Fruit fly (Drosophila melanogaster): Measurements from ENCODE around the gene CG34279.

Gene CG34279

DNA sequence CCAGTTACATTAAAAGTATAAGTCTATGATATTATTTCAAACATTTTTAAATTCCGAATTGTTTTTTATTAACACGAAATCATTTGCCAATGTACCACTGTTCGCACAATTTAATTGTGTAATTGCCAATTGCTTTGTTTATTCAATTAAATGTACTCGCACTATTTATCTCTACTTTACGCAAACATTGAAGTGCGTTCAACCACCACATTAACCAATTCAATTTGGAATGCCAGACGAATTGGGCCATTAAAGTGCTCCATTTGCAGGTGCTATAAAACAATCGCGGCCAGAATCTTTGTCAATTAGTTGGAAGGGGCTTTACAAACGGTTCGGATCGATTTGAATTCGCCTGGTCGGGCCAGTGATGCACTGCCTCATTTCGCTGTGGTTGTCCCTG is 7.7 kb upstream of the CG34279 start, which contains the start of gene CG5863:
Gene CG5863 (plus strand): TSS at position 301 of the 400 bp plus-strand sequence.
- no peak for TF ChIP-seq noc (tag; optimal IDR thresholded peaks at IDR 0.05)

DNA sequence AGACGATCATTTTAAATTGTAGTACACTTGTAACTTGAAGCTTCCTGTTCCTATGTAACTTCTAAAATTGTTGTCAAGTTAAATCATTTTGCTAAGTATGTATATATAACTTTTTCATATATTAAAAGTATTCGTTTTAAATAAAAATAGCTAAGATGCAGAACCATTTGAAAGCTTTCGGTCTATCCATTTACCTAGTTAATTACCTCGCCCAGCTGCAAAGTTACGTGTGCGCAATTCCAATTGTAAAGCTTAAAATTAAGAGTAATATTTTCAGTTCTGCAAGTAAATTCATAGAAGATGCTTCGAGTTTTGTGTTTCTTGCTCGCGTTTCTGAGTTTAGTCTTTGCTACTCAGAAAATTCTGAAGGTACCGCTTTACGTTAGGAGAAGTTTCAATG is 6.2 kb upstream of the CG34279 start, which contains the start of gene CG5860:
Gene CG5860 (plus strand): TSS at position 301 of the 400 bp plus-strand sequence.
- TF ChIP-seq noc (tag; optimal IDR thresholded peaks at IDR 0.05): no peak

DNA sequence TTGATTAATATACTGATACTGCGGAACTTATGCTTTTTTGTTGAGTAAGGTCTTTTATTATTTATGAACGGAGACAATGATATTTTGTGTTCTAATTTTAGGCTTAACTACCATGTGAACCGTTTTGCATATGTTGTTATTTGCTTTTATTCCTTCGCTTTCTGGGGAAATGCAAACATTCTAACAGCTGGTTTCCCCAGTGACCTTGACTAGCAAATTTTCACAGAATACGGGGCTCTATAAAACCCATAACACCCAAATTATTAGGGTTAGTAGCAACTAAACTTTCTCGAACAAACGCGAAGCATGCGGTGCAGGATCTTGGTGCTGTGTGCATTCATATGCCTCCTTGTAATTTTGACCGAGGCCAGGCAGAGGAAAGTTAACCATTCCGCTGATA is 4.5 kb upstream of the CG34279 start, which contains the start of gene CG17283:
Gene CG17283 (plus strand): TSS at position 301 of the 400 bp plus-strand sequence.
- no peak for TF ChIP-seq noc (tag; optimal IDR thresholded peaks at IDR 0.05)

dm6 chr3R:17406411-17406810 is 3.3 kb upstream of the CG34279 start, which contains the start of the genes CG42824 and CG42798:
Gene CG42824, minus strand, starts transcription at chr3R:17406511.
Gene CG42798, plus strand, starts transcription at chr3R:17406678.
- TF ChIP-seq noc (tag; optimal IDR thresholded peaks at IDR 0.05): no peak

DNA sequence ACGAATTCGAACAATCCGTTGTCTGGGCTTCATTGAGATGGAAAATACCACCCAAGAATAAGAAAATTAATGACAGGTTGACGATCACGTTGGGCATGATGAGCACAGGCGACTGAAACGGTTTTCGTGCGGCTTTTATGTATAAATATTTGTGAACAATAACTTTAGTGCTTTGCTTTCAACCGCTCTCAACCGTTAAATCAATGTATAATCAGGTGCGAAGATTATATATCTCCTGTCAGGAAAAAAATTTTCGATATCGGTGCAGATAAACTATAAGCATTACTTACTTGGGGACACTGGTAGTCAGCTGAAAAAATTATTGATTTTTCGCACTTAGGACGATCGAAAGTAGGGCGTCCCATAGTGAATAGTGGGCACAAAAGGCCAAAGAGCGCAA is 1.9 kb upstream of the CG34279 start, which contains the start of gene CG42823:
Gene CG42823 (minus strand): TSS at position 101 of the 400 bp plus-strand sequence.
- no peak for TF ChIP-seq noc (tag; optimal IDR thresholded peaks at IDR 0.05)

DNA sequence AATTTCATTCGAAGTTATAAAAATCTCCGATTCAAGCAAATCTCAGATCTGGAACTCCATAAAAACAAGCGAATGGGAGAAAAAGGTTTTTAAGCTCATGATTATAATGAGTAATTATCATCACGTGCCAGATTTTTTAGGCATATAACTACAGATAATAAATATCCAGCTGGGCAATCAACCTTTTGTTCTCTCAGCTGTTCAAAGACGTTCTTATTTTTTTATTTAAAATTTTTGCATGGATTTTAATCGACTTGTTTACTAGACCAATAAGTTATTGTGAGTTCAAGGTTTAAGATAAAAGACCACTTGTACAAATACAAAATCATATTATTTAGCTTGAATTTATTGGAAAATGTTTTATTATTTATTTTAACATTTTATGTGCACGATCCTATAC is 1.1 kb upstream of the CG34279 start:
- peak; percentile 48 for TF ChIP-seq noc (tag; optimal IDR thresholded peaks at IDR 0.05)

DNA sequence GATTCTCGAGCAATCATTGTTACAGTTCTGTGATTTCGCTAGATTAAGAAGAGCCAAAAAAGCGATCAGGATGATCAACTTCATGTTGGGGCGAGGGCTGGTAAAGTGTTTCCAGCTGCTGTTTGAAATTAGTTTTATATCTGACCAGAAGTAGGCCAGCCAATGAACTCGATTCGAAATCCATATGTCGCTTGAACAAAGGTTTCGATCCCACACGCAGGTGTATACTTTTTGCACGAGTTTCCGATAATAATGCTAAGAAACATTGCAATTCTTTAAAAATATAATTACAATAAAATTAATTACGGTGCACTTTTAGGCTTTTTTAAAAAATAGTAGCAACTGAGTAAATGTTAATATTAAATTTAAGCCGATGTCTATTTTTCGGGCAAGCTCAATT is 530 bp upstream of the CG34279 start, which contains the start of gene CG34280:
Gene CG34280 (minus strand): TSS at position 101 of the 400 bp plus-strand sequence.
- TF ChIP-seq noc (tag; optimal IDR thresholded peaks at IDR 0.05): no peak

DNA sequence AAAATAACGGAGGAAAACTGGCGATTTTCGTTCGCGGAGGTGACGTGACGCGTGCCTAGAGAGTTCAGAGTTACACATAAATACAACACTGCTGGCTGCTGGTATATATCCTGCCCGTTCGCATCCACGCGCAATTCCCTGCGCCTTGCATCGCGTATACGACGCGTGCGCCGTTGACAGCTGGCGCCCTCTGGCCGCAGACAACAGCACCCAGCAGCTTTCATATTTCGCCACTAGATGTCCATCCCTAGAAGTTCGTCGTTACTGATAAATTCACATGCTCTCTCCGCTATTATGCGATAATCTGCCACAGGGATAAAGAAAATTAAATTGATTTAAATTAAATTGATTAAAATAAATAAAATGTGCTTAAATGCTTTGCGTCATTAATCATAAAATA is 654 bp downstream of the CG34279 start, which contains the start of gene Sur-8:
Gene Sur-8 (minus strand): TSS at position 82 of the 400 bp plus-strand sequence.
- TF ChIP-seq noc (tag; optimal IDR thresholded peaks at IDR 0.05): no peak

dm6 chr3R:17401289-17401752 is 1.8 kb downstream of the CG34279 start:
- TF ChIP-seq noc (tag; optimal IDR thresholded peaks at IDR 0.05): no peak

DNA sequence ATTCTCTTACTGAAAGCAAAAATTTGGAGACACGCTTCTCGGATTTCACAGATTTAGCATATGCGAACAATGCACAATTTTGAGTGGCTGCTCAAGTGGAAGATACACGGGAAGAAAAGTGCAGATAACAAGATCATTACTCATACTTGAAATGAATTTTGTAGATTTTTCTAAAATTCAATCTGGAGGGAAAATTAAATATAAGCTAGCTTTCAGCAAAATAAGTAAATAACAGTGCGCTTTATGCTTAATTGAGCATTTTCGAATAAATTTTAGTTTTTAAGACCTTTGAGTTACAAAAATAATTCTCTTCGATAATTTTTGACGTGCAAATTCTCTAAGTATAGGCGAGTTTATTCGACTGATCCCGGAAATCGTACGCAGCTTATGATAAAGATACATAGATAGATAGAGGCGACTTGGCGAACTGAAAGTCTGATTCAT is 2.4 kb downstream of the CG34279 start:
- no peak for TF ChIP-seq noc (tag; optimal IDR thresholded peaks at IDR 0.05)

DNA sequence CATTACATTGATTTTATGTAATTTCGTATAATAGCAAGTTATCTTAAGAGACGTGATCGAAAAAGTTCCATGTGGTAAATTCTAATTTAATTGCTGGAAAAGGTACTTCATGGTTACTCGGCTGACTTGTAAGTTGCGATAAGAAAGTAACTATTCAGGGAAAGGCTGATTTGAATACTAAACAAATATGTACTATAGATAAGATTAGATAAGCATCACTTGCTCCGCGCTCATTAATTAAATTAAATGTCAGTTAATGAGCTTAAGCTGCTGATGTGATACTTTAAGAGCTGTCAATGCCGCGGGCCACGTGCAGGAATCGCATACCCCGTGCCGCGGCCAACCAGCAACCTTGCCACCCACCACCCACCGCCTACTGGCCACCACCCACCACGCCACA is 3.0 kb downstream of the CG34279 start:
- no peak for TF ChIP-seq noc (tag; optimal IDR thresholded peaks at IDR 0.05)

- peak; percentile 69 for TF ChIP-seq noc (tag; optimal IDR thresholded peaks at IDR 0.05)
Observed at dm6 chr3R:17394318-17395188, 8.5 kb downstream of the CG34279 start, which contains the start of gene CREG. Gene CREG, minus strand, starts transcription at chr3R:17394640.

- TF ChIP-seq noc (tag; optimal IDR thresholded peaks at IDR 0.05): peak; percentile 97
Observed at dm6 chr3R:17391313-17391845, 11.7 kb downstream of the CG34279 start, which contains the start of the genes Brf and sds22. Gene Brf, minus strand, starts transcription at chr3R:17391337. Gene sds22, plus strand, starts transcription at chr3R:17391594.

DNA sequence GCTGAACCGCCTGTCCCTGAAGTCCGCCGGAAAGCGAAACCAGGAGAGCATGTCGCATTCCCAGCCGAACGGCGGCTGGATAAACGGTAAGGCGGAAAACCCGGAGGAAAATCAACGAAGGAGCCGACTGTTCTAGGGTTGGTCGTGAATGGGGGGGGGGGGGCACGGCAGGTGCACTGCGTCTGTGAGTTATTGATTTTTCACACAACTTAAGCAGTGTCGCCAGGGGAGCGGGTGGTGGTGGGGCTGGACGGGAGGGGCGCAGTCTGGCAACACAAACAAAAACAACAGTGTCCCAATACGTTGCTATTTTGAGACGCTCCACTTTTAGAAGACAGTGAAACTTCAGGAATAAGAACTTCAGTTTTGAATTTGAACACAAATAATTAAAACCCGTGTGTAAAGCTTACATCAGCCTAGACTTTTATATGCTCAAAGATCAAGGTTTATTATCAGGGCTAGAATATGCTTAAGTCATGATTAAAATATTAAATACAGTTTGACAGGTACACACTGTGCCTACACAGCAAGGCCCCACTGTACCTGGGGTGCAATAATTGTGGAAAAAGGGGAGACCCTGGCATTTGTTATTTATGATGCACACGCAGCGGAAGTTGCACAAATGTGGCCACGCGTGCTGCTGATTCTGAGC is 16.8 kb downstream of the CG34279 start:
- peak; percentile 32 for TF ChIP-seq noc (tag; optimal IDR thresholded peaks at IDR 0.05)

- no peak for TF ChIP-seq noc (tag; optimal IDR thresholded peaks at IDR 0.05)
Observed at dm6 chr3R:17385329-17386019, 17.6 kb downstream of the CG34279 start.

Data from whole organism, larva.